Fruit fly (Drosophila melanogaster): ENCODE data around the gene CstF50.

dm6 chr3R:31714876-31715712 is 21.7 kb downstream of the CstF50 start:
- TF ChIP-seq Hr39 (GFP tag; optimal IDR thresholded peaks at IDR 0.05) (no peak), pdm3 (GFP tag; optimal IDR thresholded peaks at IDR 0.05) (no peak), lz (GFP tag; optimal IDR thresholded peaks at IDR 0.05) (no peak), OdsH (GFP tag; optimal IDR thresholded peaks at IDR 0.05) (no peak), esn (GFP tag; optimal IDR thresholded peaks at IDR 0.05) (no peak), CG8319 (GFP tag; optimal IDR thresholded peaks at IDR 0.05) (no peak), achi (GFP tag; optimal IDR thresholded peaks at IDR 0.05) (no peak), vri (GFP tag; optimal IDR thresholded peaks at IDR 0.05) (no peak)

Measured in whole organism, prepupa.